Worm (Caenorhabditis elegans): Measurements from ENCODE around the gene F55D1.1.

The F55D1.1 gene

DNA sequence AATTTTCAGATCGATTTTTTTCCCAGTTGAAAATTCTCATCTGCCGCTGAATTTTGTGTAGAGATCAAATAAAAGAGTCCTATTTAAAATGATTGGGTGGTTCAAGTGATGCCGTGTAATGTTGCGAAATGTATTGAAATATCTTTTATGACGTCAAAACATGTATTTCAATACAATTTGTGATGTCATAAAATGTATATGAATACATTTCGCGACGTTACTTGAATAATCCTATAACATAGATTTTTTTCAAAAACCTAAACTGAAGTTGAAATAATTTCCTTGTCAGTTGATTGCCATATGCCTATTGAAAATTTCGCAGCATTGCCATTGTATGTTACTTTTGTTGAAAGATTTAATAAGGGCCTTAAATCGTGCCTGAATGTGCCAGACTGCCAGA, at the start of gene F55D1.1:
F55D1.1 (plus strand) TSS at position 301 of the 400 bp plus-strand sequence.
- TF ChIP-seq let-607 (tag; optimal IDR thresholded peaks at IDR 0.05): no peak
- no peak for TF ChIP-seq nhr-179 (tag; optimal IDR thresholded peaks at IDR 0.05)
- no peak for TF ChIP-seq snpc-3.4 (tag; optimal IDR thresholded peaks at IDR 0.05)
- no peak for TF ChIP-seq akir-1 (GFP tag; optimal IDR thresholded peaks at IDR 0.05)
- no peak for TF ChIP-seq ama-1 (optimal IDR thresholded peaks at IDR 0.05)
- no peak for TF ChIP-seq ama-1 (GFP tag; optimal IDR thresholded peaks at IDR 0.05)
- no peak for TF ChIP-seq lsy-27 (tag; optimal IDR thresholded peaks at IDR 0.05; ENCODE audit: borderline replicate concordance, insufficient read depth)
- no peak for TF ChIP-seq unc-62 (GFP tag; optimal IDR thresholded peaks at IDR 0.05)
- no peak for TF ChIP-seq lag-1 (GFP tag; IDR thresholded peaks at IDR 0.05)
- TF ChIP-seq attf-5 (GFP tag; optimal IDR thresholded peaks at IDR 0.05): no peak
- TF ChIP-seq madf-8 (GFP tag; conservative IDR thresholded peaks at IDR 0.05): no peak
- TF ChIP-seq B0261.1 (tag; optimal IDR thresholded peaks at IDR 0.05): no peak
- no peak for TF ChIP-seq F37B4.10 (GFP tag; IDR thresholded peaks at IDR 0.05)
- no peak for TF ChIP-seq egrh-3 (GFP tag; IDR thresholded peaks at IDR 0.05)
- TF ChIP-seq B0336.3 (GFP tag; IDR thresholded peaks at IDR 0.05): no peak
- no peak for TF ChIP-seq F49E8.2 (tag; optimal IDR thresholded peaks at IDR 0.05; ENCODE audit: insufficient read depth)
- TF ChIP-seq ztf-18 (tag; optimal IDR thresholded peaks at IDR 0.05): no peak
- no peak for TF ChIP-seq mes-4 (tag; optimal IDR thresholded peaks at IDR 0.05)
- TF ChIP-seq hmg-1.2 (GFP tag; IDR thresholded peaks at IDR 0.05): no peak
- TF ChIP-seq unc-130 (GFP tag; optimal IDR thresholded peaks at IDR 0.05): no peak
- TF ChIP-seq xnd-1 (tag; optimal IDR thresholded peaks at IDR 0.05): no peak

DNA sequence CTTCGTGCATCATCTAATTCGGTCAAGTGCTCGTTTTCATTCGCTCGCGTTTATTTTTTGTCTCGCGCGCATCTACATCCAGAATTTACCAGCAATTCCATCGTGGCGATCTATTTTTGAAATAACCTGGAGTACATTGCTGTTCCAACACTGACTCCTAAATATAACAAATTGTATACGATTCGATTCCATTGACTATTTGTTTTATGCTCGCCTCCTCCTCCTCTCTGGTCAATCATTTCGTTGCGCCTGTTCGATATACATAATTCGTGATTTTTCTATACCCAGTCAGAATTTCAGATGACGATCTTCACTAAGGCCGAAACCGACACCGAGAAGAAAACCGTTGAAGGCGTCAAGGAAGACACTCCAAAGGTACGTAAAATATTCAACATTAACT, 44.8 kb upstream of the F55D1.1 start, which contains the start of gene itm-2:
itm-2 (plus strand) TSS at position 301 of the 400 bp plus-strand sequence.
- TF ChIP-seq ceh-100 (GFP tag; IDR thresholded peaks at IDR 0.05): no peak
- TF ChIP-seq nfya-1 (tag; optimal IDR thresholded peaks at IDR 0.05; ENCODE audit: borderline replicate concordance, insufficient read depth): no peak

DNA sequence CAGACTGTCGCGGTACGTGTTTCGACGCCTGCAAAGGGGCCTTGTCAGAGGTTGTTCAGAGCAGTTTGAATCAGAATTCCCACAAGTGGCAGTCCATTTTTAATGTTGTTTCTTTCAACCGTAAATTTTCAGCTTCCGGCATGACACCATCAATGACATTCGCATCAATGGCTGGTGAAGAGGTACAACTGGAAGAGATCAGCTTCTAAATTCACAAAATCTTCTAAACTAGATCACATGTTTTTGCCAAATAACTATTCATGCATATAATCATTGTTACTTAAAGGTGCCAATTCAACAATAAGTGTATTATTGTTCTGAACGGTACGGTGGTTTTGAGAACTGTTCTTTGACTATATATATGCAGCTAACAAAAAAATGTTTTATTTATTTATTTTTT, 42.3 kb upstream of the F55D1.1 start:
- TF ChIP-seq ceh-79 (tag; optimal IDR thresholded peaks at IDR 0.05): no peak
- no peak for TF ChIP-seq ZK185.1 (tag; optimal IDR thresholded peaks at IDR 0.05; ENCODE audit: poor library complexity, severe bottlenecking)
- TF ChIP-seq hrde-1 (tag; optimal IDR thresholded peaks at IDR 0.05; ENCODE audit: borderline replicate concordance): no peak
- no peak for TF ChIP-seq K11D2.4 (GFP tag; IDR thresholded peaks at IDR 0.05)
- no peak for TF ChIP-seq hlh-12 (tag; optimal IDR thresholded peaks at IDR 0.05)
- no peak for TF ChIP-seq Y53F4B.3 (GFP tag; IDR thresholded peaks at IDR 0.05)
- TF ChIP-seq B0035.1 (tag; optimal IDR thresholded peaks at IDR 0.05): no peak
- no peak for TF ChIP-seq tlf-1 (GFP tag; optimal IDR thresholded peaks at IDR 0.05)
- no peak for TF ChIP-seq mxl-1 (tag; optimal IDR thresholded peaks at IDR 0.05)
- TF ChIP-seq attf-3 (GFP tag; conservative IDR thresholded peaks at IDR 0.05): no peak
- TF ChIP-seq T26A5.8 (tag; optimal IDR thresholded peaks at IDR 0.05): no peak
- no peak for TF ChIP-seq tbp1 (GFP tag; optimal IDR thresholded peaks at IDR 0.05)
- no peak for TF ChIP-seq D2030.7 (GFP tag; IDR thresholded peaks at IDR 0.05)
- no peak for TF ChIP-seq madf-10 (tag; optimal IDR thresholded peaks at IDR 0.05)

Measured in whole organism, young adult.